Worm (Caenorhabditis elegans) whole organism, L4 larva: Measurements from ENCODE around the gene ttr-5.

ENCODE experiments used
- D1046.2 ChIP-seq: fragments of 200-800 bp; sonication (Bioruptor generic); IDR thresholded peaks from 2 replicates; pipeline ENCODE4 v1.3.6; 2022; ENCODE audit warnings: missing genetic modification characterization, missing compliant biosample characterization
- R02D3.7 ChIP-seq: fragments of 150-350 bp; sonication (generic microtip); optimal IDR thresholded peaks from 3 replicates; lab custom pipeline; 2014; ENCODE audit warnings: missing biosample characterization, missing genetic modification characterization
- Y75B8A.6 ChIP-seq: fragments of 200-800 bp; sonication (Bioruptor generic); IDR thresholded peaks from 2 replicates; pipeline ENCODE4 v1.3.6; 2022; ENCODE audit warnings: missing genetic modification reagents, missing genetic modification characterization, missing compliant biosample characterization
- aha-1 ChIP-seq: fragments of 150-350 bp; peaks from one replicate; lab custom pipeline; 2014; ENCODE audit warnings: missing biosample characterization, missing genetic modification characterization
- ceh-32 ChIP-seq: sonication (generic microtip); optimal IDR thresholded peaks from 2 replicates; lab custom pipeline; 2016; ENCODE audit warnings: mild to moderate bottlenecking, missing genetic modification characterization, missing compliant biosample characterization; ENCODE audit not compliant: poor library complexity
- daf-16 ChIP-seq, 3 experiments: sonication (generic microtip); optimal IDR thresholded peaks; 2 replicates each; lab custom pipeline; 2016 to 2017; ENCODE audit warnings: missing genetic modification characterization in 3 of 3, missing genetic modification reagents in 3 of 3, mild to moderate bottlenecking in 2 of 3, missing compliant biosample characterization in 2 of 3, missing biosample characterization in 1 of 3, moderate library complexity in 1 of 3
- dmd-6 ChIP-seq: fragments of 200-800 bp; sonication (Bioruptor generic); IDR thresholded peaks from 2 replicates; pipeline ENCODE4 v1.3.6; 2022; ENCODE audit warnings: missing genetic modification reagents, missing genetic modification characterization, missing compliant biosample characterization
- dmd-8 ChIP-seq: fragments of 200-800 bp; sonication (Bioruptor generic); IDR thresholded peaks from 2 replicates; pipeline ENCODE4 v1.3.6; 2022; ENCODE audit warnings: missing genetic modification characterization, missing compliant biosample characterization
- dmd-9 ChIP-seq: fragments of 200-800 bp; sonication (Bioruptor generic); IDR thresholded peaks from 2 replicates; pipeline ENCODE4 v1.3.6; 2022; ENCODE audit warnings: missing genetic modification reagents, missing genetic modification characterization, missing compliant biosample characterization
- dpl-1 ChIP-seq: fragments of 150-350 bp; optimal IDR thresholded peaks from 2 replicates; lab custom pipeline; 2014; ENCODE audit warnings: missing biosample characterization, missing genetic modification reagents, missing genetic modification characterization
- duxl-1 ChIP-seq: sonication (generic microtip); optimal IDR thresholded peaks from 2 replicates; lab custom pipeline; 2016; ENCODE audit warnings: mild to moderate bottlenecking, missing genetic modification characterization, moderate library complexity, missing compliant biosample characterization; ENCODE audit not compliant: poor library complexity
- egl-43 ChIP-seq: fragments of 200-800 bp; sonication (Bioruptor generic); IDR thresholded peaks from 2 replicates; pipeline ENCODE4 v1.3.6; 2022; ENCODE audit warnings: missing genetic modification reagents, missing genetic modification characterization, missing compliant biosample characterization
- fkh-10 ChIP-seq: fragments of 150-350 bp; optimal IDR thresholded peaks from 2 replicates; lab custom pipeline; 2014; ENCODE audit warnings: missing biosample characterization, missing genetic modification reagents, missing genetic modification characterization
- fos-1 ChIP-seq: fragments of 150-350 bp; optimal IDR thresholded peaks from 2 replicates; lab custom pipeline; 2014; ENCODE audit warnings: missing biosample characterization, missing genetic modification characterization
- hlh-11 ChIP-seq: fragments of 200-800 bp; sonication (Bioruptor generic); optimal IDR thresholded peaks from 2 replicates; lab custom pipeline; 2018; ENCODE audit warnings: mild to moderate bottlenecking, missing genetic modification characterization, missing compliant biosample characterization
- hlh-30 ChIP-seq: sonication (generic microtip); optimal IDR thresholded peaks from 2 replicates; lab custom pipeline; 2017; ENCODE audit warnings: antibody characterized with exemption, mild to moderate bottlenecking, missing genetic modification characterization, missing compliant biosample characterization; ENCODE audit not compliant: insufficient read depth
- hmg-1.1 ChIP-seq: fragments of 200-800 bp; sonication (Bioruptor generic); IDR thresholded peaks from 2 replicates; pipeline ENCODE4 v1.3.6; 2022; ENCODE audit warnings: missing genetic modification reagents, missing genetic modification characterization, missing compliant biosample characterization
- jun-1 ChIP-seq: fragments of 150-350 bp; optimal IDR thresholded peaks from 2 replicates; lab custom pipeline; 2014; ENCODE audit warnings: missing biosample characterization, missing genetic modification reagents, missing genetic modification characterization
- lin-1 ChIP-seq: fragments of 200-800 bp; sonication (Bioruptor generic); IDR thresholded peaks from 2 replicates; pipeline ENCODE4 v1.3.6; 2022; ENCODE audit warnings: missing genetic modification reagents, missing genetic modification characterization, missing compliant biosample characterization
- lin-13 ChIP-seq: fragments of 150-350 bp; optimal IDR thresholded peaks from 2 replicates; lab custom pipeline; 2014; ENCODE audit warnings: missing biosample characterization, missing genetic modification reagents, missing genetic modification characterization
- madf-9 ChIP-seq: fragments of 200-800 bp; sonication (Bioruptor generic); conservative IDR thresholded peaks from 2 replicates; pipeline ENCODE4 v1.3.6; 2022; ENCODE audit warnings: missing genetic modification reagents, missing genetic modification characterization, missing compliant biosample characterization
- mxl-3 ChIP-seq: fragments of 200-800 bp; sonication (Bioruptor generic); optimal IDR thresholded peaks from 2 replicates; lab custom pipeline; 2018; ENCODE audit warnings: mild to moderate bottlenecking, missing genetic modification characterization, missing compliant biosample characterization
- nhr-10 ChIP-seq: fragments of 150-350 bp; optimal IDR thresholded peaks from 2 replicates; lab custom pipeline; 2014; ENCODE audit warnings: missing biosample characterization, missing genetic modification characterization
- nhr-25 ChIP-seq: sonication (generic microtip); optimal IDR thresholded peaks from 2 replicates; lab custom pipeline; 2017; ENCODE audit warnings: missing genetic modification characterization, mild to moderate bottlenecking, missing compliant biosample characterization, antibody characterized with exemption, moderate library complexity, borderline replicate concordance; ENCODE audit not compliant: insufficient read depth
- nhr-28 ChIP-seq: fragments of 150-350 bp; optimal IDR thresholded peaks from 2 replicates; lab custom pipeline; 2014; ENCODE audit warnings: missing biosample characterization, missing genetic modification characterization
- nhr-41 ChIP-seq: fragments of 200-800 bp; sonication (Bioruptor generic); IDR thresholded peaks from 2 replicates; pipeline ENCODE4 v1.3.6; 2022; ENCODE audit warnings: missing genetic modification reagents, missing genetic modification characterization, missing compliant biosample characterization
- nhr-48 ChIP-seq: sonication (generic microtip); optimal IDR thresholded peaks from 2 replicates; lab custom pipeline; 2016; ENCODE audit warnings: mild to moderate bottlenecking, missing genetic modification characterization, missing compliant biosample characterization
- nhr-77 ChIP-seq: fragments of 150-350 bp; optimal IDR thresholded peaks from 2 replicates; lab custom pipeline; 2014; ENCODE audit warnings: missing biosample characterization, missing genetic modification characterization
- php-3 ChIP-seq: fragments of 200-800 bp; sonication (Bioruptor generic); IDR thresholded peaks from 2 replicates; pipeline ENCODE4 v1.3.6; 2022; ENCODE audit warnings: missing genetic modification reagents, missing genetic modification characterization, missing compliant biosample characterization
- rbr-2 ChIP-seq: sonication (generic microtip); optimal IDR thresholded peaks from 2 replicates; lab custom pipeline; 2016; ENCODE audit warnings: missing genotype, missing genetic modification characterization, missing compliant biosample characterization
- saeg-2 ChIP-seq: fragments of 200-800 bp; sonication (Bioruptor generic); IDR thresholded peaks from 2 replicates; pipeline ENCODE4 v1.3.6; 2022; ENCODE audit warnings: missing genetic modification reagents, missing genetic modification characterization, missing compliant biosample characterization
- set-16 ChIP-seq: fragments of 200-800 bp; sonication (Bioruptor generic); IDR thresholded peaks from 2 replicates; pipeline ENCODE4 v1.3.6; 2022; ENCODE audit warnings: missing genetic modification reagents, missing genetic modification characterization, missing compliant biosample characterization
- skn-1 ChIP-seq: fragments of 150-350 bp; optimal IDR thresholded peaks from 2 replicates; lab custom pipeline; 2014; ENCODE audit warnings: missing biosample characterization, missing genetic modification characterization
- snpc-1.2 ChIP-seq: fragments of 200-800 bp; sonication (Bioruptor generic); IDR thresholded peaks from 2 replicates; pipeline ENCODE4 v1.3.6; 2022; ENCODE audit warnings: missing genetic modification reagents, missing genetic modification characterization, missing compliant biosample characterization
- spr-1 ChIP-seq: sonication (generic microtip); optimal IDR thresholded peaks from 2 replicates; lab custom pipeline; 2016; ENCODE audit warnings: mild to moderate bottlenecking, missing genetic modification characterization, missing compliant biosample characterization
- unc-130 ChIP-seq: sonication (generic microtip); optimal IDR thresholded peaks from 2 replicates; lab custom pipeline; 2016; ENCODE audit warnings: missing genetic modification reagents, missing genetic modification characterization, missing compliant biosample characterization
- unc-62 ChIP-seq, 3 experiments: fragments of 150-350 bp in 1 of 3; sonication (generic microtip); optimal IDR thresholded peaks in 2 of 3; peaks in 1 of 3; 1 replicate in 1 of 3; 2 replicates in 2 of 3; lab custom pipeline; 2014 to 2017; ENCODE audit warnings: missing biosample characterization in 3 of 3, missing genetic modification characterization in 3 of 3, missing genetic modification reagents in 3 of 3, missing genotype in 1 of 3
- zfp-2 ChIP-seq: sonication (generic microtip); optimal IDR thresholded peaks from 2 replicates; lab custom pipeline; 2016; ENCODE audit warnings: mild to moderate bottlenecking, missing genetic modification characterization, missing compliant biosample characterization
- zip-2 ChIP-seq: fragments of 150-350 bp; optimal IDR thresholded peaks from 2 replicates; lab custom pipeline; 2014; ENCODE audit warnings: missing biosample characterization, missing genetic modification characterization
- ztf-7 ChIP-seq: fragments of 150-350 bp; optimal IDR thresholded peaks from 2 replicates; lab custom pipeline; 2014; ENCODE audit warnings: missing biosample characterization, missing genetic modification characterization

The ttr-5 gene

ce11 chrIII:9353814-9354213 lies 23.7 kb downstream of the ttr-5 start:
- TF ChIP-seq set-16 (peak; percentile 53), fkh-10 (GFP tag; lab: Kevin White, UChicago) (no peak), dmd-9 (GFP tag; lab: Robert Waterston, UW) (no peak), hlh-30 (peak; percentile 79), madf-9 (GFP tag; lab: Robert Waterston, UW) (no peak), ztf-7 (tag; lab: Kevin White, UChicago) (no peak), hlh-11 (tag; lab: Kevin White, UChicago) (peak; percentile 26), nhr-48 (tag; lab: Kevin White, UChicago) (no peak), snpc-1.2 (GFP tag; lab: Robert Waterston, UW) (no peak)

- peak; percentile 52 for TF ChIP-seq set-16
- TF ChIP-seq lin-13 = no peak
- no peak for TF ChIP-seq php-3
Observed at ce11 chrIII:9355412-9355969, 25.4 kb downstream of the ttr-5 start, which contains the start of gene chtb-1. chtb-1 (minus strand) TSS chrIII:9355462.

ce11 chrIII:9359060-9359459 lies 28.9 kb downstream of the ttr-5 start, which contains the start of gene K04H4.5:
K04H4.5 (plus strand) TSS chrIII:9359360.
- TF ChIP-seq dmd-8 (no peak), R02D3.7 (tag; lab: Kevin White, UChicago) (no peak), egl-43 (GFP tag; lab: Robert Waterston, UW) (no peak), daf-16 (GFP tag; optimal IDR thresholded peaks at IDR 0.05; lab: Kevin White, UChicago) (no peak), daf-16 (tag; optimal IDR thresholded peaks at IDR 0.05; lab: Kevin White, UChicago) (no peak), dmd-6 (no peak), hlh-30 (no peak), Y75B8A.6 (GFP tag; lab: Robert Waterston, UW) (no peak), dpl-1 (GFP tag; lab: Kevin White, UChicago) (no peak)

- TF ChIP-seq jun-1 (no peak), ceh-32 (tag; lab: Kevin White, UChicago) (no peak), dpl-1 (GFP tag; lab: Kevin White, UChicago) (no peak), saeg-2 (GFP tag; lab: Robert Waterston, UW) (no peak), dmd-9 (GFP tag; lab: Robert Waterston, UW) (no peak), aha-1 (tag; lab: Kevin White, UChicago) (peak; percentile 80)
Observed at ce11 chrIII:9361228-9361627, 31.1 kb downstream of the ttr-5 start, which contains the start of gene flp-25. flp-25 (plus strand) TSS chrIII:9361528.

ce11 chrIII:9366376-9366775 lies 36.3 kb downstream of the ttr-5 start:
- no peak for TF ChIP-seq nhr-10 (tag; lab: Kevin White, UChicago)
- TF ChIP-seq dmd-6 = peak; percentile 29; the same call in 1 of the 2 replicates
- no peak for TF ChIP-seq madf-9 (GFP tag; lab: Robert Waterston, UW)
- TF ChIP-seq unc-62 (GFP tag; optimal IDR thresholded peaks at IDR 0.05 in 1 of 2; lab: Kevin White, UChicago) = peak in 1 of 2 experiments; percentile 83
- TF ChIP-seq unc-62 (tag; optimal IDR thresholded peaks at IDR 0.05; lab: Kevin White, UChicago) = no peak
- TF ChIP-seq hmg-1.1 (GFP tag; lab: Robert Waterston, UW) = no peak
- no peak for TF ChIP-seq rbr-2 (tag; lab: Kevin White, UChicago)
- no peak for TF ChIP-seq spr-1 (tag; lab: Kevin White, UChicago)
- TF ChIP-seq php-3 = no peak
- TF ChIP-seq duxl-1 (tag; lab: Kevin White, UChicago) = no peak
- no peak for TF ChIP-seq lin-1
- TF ChIP-seq nhr-41 (GFP tag; lab: Robert Waterston, UW) = no peak
- no peak for TF ChIP-seq zip-2
- no peak for TF ChIP-seq mxl-3 (GFP tag; lab: Kevin White, UChicago)
- TF ChIP-seq skn-1 (tag; lab: Kevin White, UChicago) = no peak
- no peak for TF ChIP-seq D1046.2 (GFP tag; lab: Robert Waterston, UW)
- no peak for TF ChIP-seq fos-1
- TF ChIP-seq unc-130 (GFP tag; lab: Kevin White, UChicago) = no peak
- no peak for TF ChIP-seq zfp-2
- TF ChIP-seq set-16 = no peak
- no peak for TF ChIP-seq nhr-77
- peak; percentile 65 for TF ChIP-seq nhr-28 (tag; lab: Kevin White, UChicago)
- TF ChIP-seq nhr-25 = no peak
